Fruit fly (Drosophila melanogaster): Measurements from ENCODE around the gene Gba1b.

Gba1b gene

DNA sequence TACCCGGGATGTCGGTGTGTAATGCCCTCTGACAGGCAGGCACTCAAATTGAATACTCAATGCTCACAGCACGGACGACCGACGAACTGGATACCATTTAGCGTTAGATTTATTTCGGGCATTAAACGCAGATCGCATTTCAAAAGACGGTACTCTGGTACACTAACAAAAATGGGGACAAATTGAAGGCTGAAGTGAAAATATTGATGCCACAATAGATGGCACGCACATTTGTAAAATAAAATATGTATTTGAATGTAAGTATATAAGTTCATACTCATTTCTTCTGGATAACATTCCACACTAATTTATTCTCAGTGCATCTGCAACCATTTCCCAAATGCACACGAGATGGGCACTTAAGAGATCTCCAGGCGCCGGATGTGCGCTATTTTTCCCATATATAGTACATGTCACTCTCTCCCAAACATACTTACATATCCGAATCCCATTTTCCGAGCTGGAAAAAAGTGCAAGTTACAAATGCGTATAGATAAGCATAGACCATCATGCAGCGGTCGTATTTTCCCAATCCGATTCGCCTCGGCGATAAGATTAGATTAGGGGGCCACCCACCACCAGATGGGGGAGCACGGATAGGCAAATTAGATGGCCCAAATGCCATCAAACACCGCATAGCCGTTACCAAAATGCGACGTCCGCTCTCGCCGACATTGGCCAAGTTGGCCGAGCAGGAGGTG lies 5.1 kb downstream of the Gba1b start, which contains the start of gene CG10301 (continued):
- TF ChIP-seq pan (optimal IDR thresholded peaks at IDR 0.05), result no peak
- TF ChIP-seq pan (GFP tag; optimal IDR thresholded peaks at IDR 0.05 in 1 of 2, IDR thresholded peaks at IDR 0.05 in 1 of 2), result no peak
- peak; percentile 68 for TF ChIP-seq ranshi (GFP tag; IDR thresholded peaks at IDR 0.05)
- TF ChIP-seq twi (tag; optimal IDR thresholded peaks at IDR 0.05), result peak; percentile 53
- no peak for TF ChIP-seq gcm (GFP tag; optimal IDR thresholded peaks at IDR 0.05)
- TF ChIP-seq oc (tag; optimal IDR thresholded peaks at IDR 0.05), result peak; percentile 52
- TF ChIP-seq hbn (GFP tag; IDR thresholded peaks at IDR 0.05; ENCODE audit: partially characterized antibody), result no peak
- peak; percentile 65 for TF ChIP-seq grau (tag; optimal IDR thresholded peaks at IDR 0.05)
- no peak for TF ChIP-seq CG6854 (GFP tag; optimal IDR thresholded peaks at IDR 0.05)
- peak; percentile 67 for TF ChIP-seq CG10267 (tag; optimal IDR thresholded peaks at IDR 0.05)
- 0 out of 2 replicates have a peak, but pooled peaks have one; percentile 31 for TF ChIP-seq gt (GFP tag; IDR thresholded peaks at IDR 0.05)
- peak; percentile 81 for TF ChIP-seq CG8765 (GFP tag; IDR thresholded peaks at IDR 0.05)
- peak; percentile 1 for TF ChIP-seq CG11723 (GFP tag; optimal IDR thresholded peaks at IDR 0.05)
- peak; percentile 67 for TF ChIP-seq CG6254 (GFP tag; optimal IDR thresholded peaks at IDR 0.05)
- TF ChIP-seq CG14667 (GFP tag; IDR thresholded peaks at IDR 0.05), result peak; percentile 56
- TF ChIP-seq eve (GFP tag; optimal IDR thresholded peaks at IDR 0.05), result peak; percentile 63 to 67
- no peak for TF ChIP-seq gsb (GFP tag; IDR thresholded peaks at IDR 0.05)
- peak; percentile 26 for TF ChIP-seq CG17186 (GFP tag; optimal IDR thresholded peaks at IDR 0.05)
- TF ChIP-seq tx (GFP tag; optimal IDR thresholded peaks at IDR 0.05), result no peak
- no peak; the same call in 1 of the 2 replicates for TF ChIP-seq dimm (GFP tag; IDR thresholded peaks at IDR 0.05)
- TF ChIP-seq CG4328 (GFP tag; optimal IDR thresholded peaks at IDR 0.05), result no peak
- no peak for TF ChIP-seq CG16779 (GFP tag; IDR thresholded peaks at IDR 0.05)
- peak; percentile 26; the same call in 1 of the 2 replicates for TF ChIP-seq sob (GFP tag; IDR thresholded peaks at IDR 0.05)
- TF ChIP-seq CG31441 (GFP tag; IDR thresholded peaks at IDR 0.05), result peak; percentile 65
- peak; percentile 52 for TF ChIP-seq tio (GFP tag; optimal IDR thresholded peaks at IDR 0.05)
- TF ChIP-seq CG7556 (GFP tag; optimal IDR thresholded peaks at IDR 0.05), result peak; percentile 38
- peak; percentile 43 for TF ChIP-seq lab (GFP tag; optimal IDR thresholded peaks at IDR 0.05)
- peak; percentile 20 for TF ChIP-seq Max (GFP tag; optimal IDR thresholded peaks at IDR 0.05)
- peak; percentile 66 for TF ChIP-seq dmrt99B (tag; optimal IDR thresholded peaks at IDR 0.05)
- TF ChIP-seq ken (GFP tag; IDR thresholded peaks at IDR 0.05), result peak; percentile 50; the same call in 1 of the 3 replicates
- no peak for TF ChIP-seq hkb (optimal IDR thresholded peaks at IDR 0.05)
- peak; percentile 55; the same call in 1 of the 2 replicates for TF ChIP-seq hkb (GFP tag; IDR thresholded peaks at IDR 0.05)
- TF ChIP-seq Dad (GFP tag; optimal IDR thresholded peaks at IDR 0.05), result peak; percentile 27
- TF ChIP-seq B-H1 (GFP tag; IDR thresholded peaks at IDR 0.05), result peak; percentile 35; the same call in 2 of the 3 replicates
- peak; percentile 8 for TF ChIP-seq Nf-YB (GFP tag; optimal IDR thresholded peaks at IDR 0.05)
- peak; percentile 7 for TF ChIP-seq CG12236 (GFP tag; optimal IDR thresholded peaks at IDR 0.05)
- TF ChIP-seq chm (GFP tag; IDR thresholded peaks at IDR 0.05), result peak; percentile 72
- TF ChIP-seq vvl (GFP tag; IDR thresholded peaks at IDR 0.05), result peak; percentile 71
- peak; percentile 37 for TF ChIP-seq PHDP (tag; optimal IDR thresholded peaks at IDR 0.05)
- TF ChIP-seq Ada2b (GFP tag; IDR thresholded peaks at IDR 0.05), result peak; percentile 23; the same call in 1 of the 2 replicates
- TF ChIP-seq CG15269 (tag; optimal IDR thresholded peaks at IDR 0.05), result peak; percentile 41
- no peak for TF ChIP-seq nerfin-2 (GFP tag; IDR thresholded peaks at IDR 0.05; ENCODE audit: partially characterized antibody)
- peak; percentile 20 for TF ChIP-seq CG2116 (GFP tag; optimal IDR thresholded peaks at IDR 0.05)
- TF ChIP-seq ewg (GFP tag; optimal IDR thresholded peaks at IDR 0.05), result peak; percentile 56
- no peak for TF ChIP-seq grn (GFP tag; optimal IDR thresholded peaks at IDR 0.05)
- peak; percentile 13 for TF ChIP-seq NfI (GFP tag; optimal IDR thresholded peaks at IDR 0.05)
- peak; percentile 34 for TF ChIP-seq bab2 (GFP tag; optimal IDR thresholded peaks at IDR 0.05)
- peak; percentile 21 to 34 for TF ChIP-seq Pdp1 (GFP tag; optimal IDR thresholded peaks at IDR 0.05)
- peak; percentile 81 for TF ChIP-seq CG17328 (GFP tag; IDR thresholded peaks at IDR 0.05)
- TF ChIP-seq CG3407 (GFP tag; optimal IDR thresholded peaks at IDR 0.05), result peak; percentile 42
